Worm (Caenorhabditis elegans): Measurements from ENCODE around the gene srt-19.

The srt-19 gene

DNA sequence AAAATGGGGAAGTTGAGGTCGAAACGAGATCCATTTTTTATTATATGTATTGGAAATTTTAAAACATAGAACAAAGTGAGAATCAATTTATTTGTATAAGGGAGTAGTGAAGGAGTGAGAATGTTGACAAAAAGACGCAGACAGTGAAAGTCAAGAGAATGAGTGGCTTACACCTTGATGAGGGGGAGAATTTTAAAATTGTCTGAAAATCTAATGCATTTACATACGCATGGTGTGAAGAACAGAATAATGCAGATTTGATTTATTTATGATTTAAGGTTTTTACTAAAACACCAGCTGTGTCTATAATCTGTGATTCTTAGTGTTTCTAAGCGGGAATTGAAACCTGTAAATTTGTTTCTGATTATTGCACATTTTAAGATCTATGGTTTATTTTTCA is 40.6 kb downstream of the srt-19 start, which contains the start of gene nhr-125:
Gene nhr-125 (minus strand): TSS at position 101 of the 400 bp plus-strand sequence.
- no peak for TF ChIP-seq swsn-7 (tag; optimal IDR thresholded peaks at IDR 0.05)
- no peak for TF ChIP-seq nhr-84 (tag; optimal IDR thresholded peaks at IDR 0.05)
- TF ChIP-seq aha-1 (tag; optimal IDR thresholded peaks at IDR 0.05), result no peak
- no peak for TF ChIP-seq fkh-10 (GFP tag; optimal IDR thresholded peaks at IDR 0.05)
- no peak for TF ChIP-seq grh-1 (GFP tag; IDR thresholded peaks at IDR 0.05)
- TF ChIP-seq mef-2 (tag; optimal IDR thresholded peaks at IDR 0.05), result no peak
- no peak for TF ChIP-seq nhr-47 (tag; optimal IDR thresholded peaks at IDR 0.05)
- TF ChIP-seq nhr-20 (tag; optimal IDR thresholded peaks at IDR 0.05), result no peak
- TF ChIP-seq sptf-1 (tag; optimal IDR thresholded peaks at IDR 0.05), result no peak

DNA sequence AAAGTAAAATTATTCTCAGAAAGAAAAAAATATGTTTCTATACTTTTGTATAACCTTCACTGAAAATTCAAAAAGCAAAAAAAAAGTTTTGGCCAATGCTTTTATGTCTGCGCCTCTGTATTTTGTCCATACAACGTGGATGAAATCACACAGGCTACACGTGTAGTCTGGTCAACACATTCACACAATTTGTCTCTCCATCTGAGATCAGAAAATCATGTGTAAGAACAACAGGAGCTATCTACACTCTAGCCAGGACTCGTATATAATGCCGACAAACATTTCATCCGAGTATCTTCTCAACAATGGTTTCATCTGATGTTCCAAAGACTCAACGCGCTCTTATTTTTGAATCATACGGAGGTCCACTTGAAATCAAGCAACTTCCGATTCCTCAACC is 42.0 kb downstream of the srt-19 start, which contains the start of gene D2063.1:
Gene D2063.1 (plus strand): TSS at position 281 of the 400 bp plus-strand sequence.
- TF ChIP-seq aly-2 (tag; optimal IDR thresholded peaks at IDR 0.05) (no peak), aha-1 (tag; optimal IDR thresholded peaks at IDR 0.05) (no peak), elt-2 (tag; optimal IDR thresholded peaks at IDR 0.05) (no peak), nhr-77 (tag; optimal IDR thresholded peaks at IDR 0.05) (no peak), lsy-2 (tag; optimal IDR thresholded peaks at IDR 0.05) (no peak), nhr-19 (GFP tag; conservative IDR thresholded peaks at IDR 0.05) (peak; percentile 18; the same call in 1 of the 2 replicates), nhr-85 (tag) (no peak), fkh-8 (tag; optimal IDR thresholded peaks at IDR 0.05) (no peak), nhr-11 (tag; optimal IDR thresholded peaks at IDR 0.05) (peak; percentile 13), pqm-1 (tag; optimal IDR thresholded peaks at IDR 0.05) (no peak), unc-130 (tag; optimal IDR thresholded peaks at IDR 0.05) (no peak), C34B4.2 (tag; optimal IDR thresholded peaks at IDR 0.05) (no peak), irx-1 (tag; optimal IDR thresholded peaks at IDR 0.05) (no peak), vab-15 (tag; optimal IDR thresholded peaks at IDR 0.05) (no peak), lin-14 (GFP tag; optimal IDR thresholded peaks at IDR 0.05) (peak; percentile 34), tlp-1 (tag; optimal IDR thresholded peaks at IDR 0.05) (no peak), ceh-88 (GFP tag; IDR thresholded peaks at IDR 0.05) (no peak), nhr-90 (tag; optimal IDR thresholded peaks at IDR 0.05; ENCODE audit: poor library complexity) (no peak), rnt-1 (tag; optimal IDR thresholded peaks at IDR 0.05) (peak; percentile 58), C04F5.9 (tag; optimal IDR thresholded peaks at IDR 0.05) (no peak), skn-1 (tag; optimal IDR thresholded peaks at IDR 0.05) (no peak), unc-86 (tag; optimal IDR thresholded peaks at IDR 0.05) (no peak), sup-37 (GFP tag; optimal IDR thresholded peaks at IDR 0.05) (no peak), lir-3 (tag; optimal IDR thresholded peaks at IDR 0.05; ENCODE audit: poor library complexity) (no peak), unc-30 (tag; optimal IDR thresholded peaks at IDR 0.05) (no peak), nhr-71 (tag; optimal IDR thresholded peaks at IDR 0.05) (peak; percentile 53), blmp-1 (tag; optimal IDR thresholded peaks at IDR 0.05) (no peak), grh-1 (GFP tag; IDR thresholded peaks at IDR 0.05) (no peak), ceh-90 (tag; optimal IDR thresholded peaks at IDR 0.05) (no peak), ceh-8 (GFP tag; optimal IDR thresholded peaks at IDR 0.05) (no peak), ztf-11 (tag; optimal IDR thresholded peaks at IDR 0.05) (no peak), Y116A8C.19 (tag; optimal IDR thresholded peaks at IDR 0.05; ENCODE audit: borderline replicate concordance) (no peak), nhr-20 (tag; optimal IDR thresholded peaks at IDR 0.05) (peak; percentile 44), dpl-1 (GFP tag; optimal IDR thresholded peaks at IDR 0.05) (no peak), dsc-1 (tag; optimal IDR thresholded peaks at IDR 0.05) (no peak)

DNA sequence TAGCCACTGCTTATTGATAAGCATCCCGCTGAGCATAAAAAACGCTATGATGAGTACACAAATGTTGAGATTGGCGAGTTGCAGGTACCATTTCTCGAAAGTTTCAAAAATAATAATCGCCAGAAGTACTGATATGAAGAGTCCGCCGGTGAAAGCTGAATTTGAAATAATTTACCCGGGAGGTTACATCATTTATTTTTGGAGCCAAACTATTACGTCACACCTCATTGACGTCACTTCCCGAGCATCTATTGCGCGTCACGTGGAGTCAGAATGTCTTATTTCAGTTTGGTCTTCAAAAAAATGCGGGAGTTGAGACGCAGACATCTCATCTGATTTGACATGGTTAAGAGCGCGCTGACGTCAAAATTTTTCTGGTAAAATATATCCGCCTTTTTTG is 46.0 kb downstream of the srt-19 start:
- TF ChIP-seq pqm-1 (tag; optimal IDR thresholded peaks at IDR 0.05) (no peak), nhr-11 (tag; optimal IDR thresholded peaks at IDR 0.05) (no peak), unc-130 (tag; optimal IDR thresholded peaks at IDR 0.05) (no peak), lir-3 (tag; optimal IDR thresholded peaks at IDR 0.05; ENCODE audit: poor library complexity) (no peak), pag-3 (tag; optimal IDR thresholded peaks at IDR 0.05; ENCODE audit: borderline replicate concordance, insufficient read depth) (no peak), nhr-90 (tag; optimal IDR thresholded peaks at IDR 0.05; ENCODE audit: poor library complexity) (no peak), lin-13 (GFP tag; optimal IDR thresholded peaks at IDR 0.05) (no peak), tlp-1 (tag; optimal IDR thresholded peaks at IDR 0.05) (no peak), ceh-8 (GFP tag; optimal IDR thresholded peaks at IDR 0.05) (no peak), sox-4 (tag; optimal IDR thresholded peaks at IDR 0.05) (no peak), C16A3.4 (tag; optimal IDR thresholded peaks at IDR 0.05) (no peak), irx-1 (tag; optimal IDR thresholded peaks at IDR 0.05) (no peak), snu-23 (GFP tag; optimal IDR thresholded peaks at IDR 0.05) (no peak), jun-1 (tag; optimal IDR thresholded peaks at IDR 0.05) (no peak), fos-1 (tag; optimal IDR thresholded peaks at IDR 0.05) (no peak)

Measured in whole organism, L1 larva.